Fruit fly (Drosophila melanogaster) whole organism, prepupa: ENCODE measurements around the gene Adss.

Experiments
- CG10631 ChIP-seq: fragments of 200-800 bp; sonication (Bioruptor generic); optimal IDR thresholded peaks from 2 replicates; lab custom pipeline; 2016; ENCODE audit warnings: missing biosample characterization, missing genetic modification characterization
- CG11294 ChIP-seq: fragments of 200-800 bp; sonication (Bioruptor generic); IDR thresholded peaks from 2 replicates; pipeline ENCODE4 v1.3.6; 2022; ENCODE audit warnings: missing biosample characterization, missing genetic modification characterization
- CG11902 ChIP-seq: fragments of 200-800 bp; sonication (Bioruptor generic); optimal IDR thresholded peaks from 3 replicates; lab custom pipeline; 2016; ENCODE audit warnings: missing biosample characterization, missing genetic modification characterization
- CG15336 ChIP-seq: fragments of 200-800 bp; sonication (Bioruptor generic); IDR thresholded peaks from 2 replicates; pipeline ENCODE4 v1.3.6; 2022; ENCODE audit warnings: missing biosample characterization, missing genetic modification characterization
- CG1621 ChIP-seq: fragments of 200-800 bp; sonication (Bioruptor generic); optimal IDR thresholded peaks from 3 replicates; lab custom pipeline; 2018; ENCODE audit warnings: missing biosample characterization, mild to moderate bottlenecking, missing genetic modification characterization
- CG16779 ChIP-seq: fragments of 200-800 bp; sonication (Bioruptor generic); optimal IDR thresholded peaks from 3 replicates; lab custom pipeline; 2017; ENCODE audit warnings: missing biosample characterization, mild to moderate bottlenecking, missing genetic modification characterization
- CG3032 ChIP-seq: fragments of 200-800 bp; optimal IDR thresholded peaks from 2 replicates; lab custom pipeline; 2019; ENCODE audit warnings: missing biosample characterization, mild to moderate bottlenecking, missing genetic modification characterization, moderate library complexity
- CG31627 ChIP-seq: fragments of 200-800 bp; sonication (Bioruptor generic); optimal IDR thresholded peaks from 3 replicates; lab custom pipeline; 2016; ENCODE audit warnings: missing biosample characterization, missing genetic modification characterization
- CG32006 ChIP-seq: fragments of 200-800 bp; sonication (Bioruptor generic); optimal IDR thresholded peaks from 3 replicates; lab custom pipeline; 2017; ENCODE audit warnings: missing biosample characterization, mild to moderate bottlenecking, missing genetic modification characterization
- CG34406 ChIP-seq: fragments of 200-800 bp; sonication (Bioruptor generic); optimal IDR thresholded peaks from 3 replicates; lab custom pipeline; 2016; ENCODE audit warnings: missing biosample characterization, missing genetic modification characterization
- CG4318 ChIP-seq: fragments of 200-800 bp; sonication (Bioruptor generic); optimal IDR thresholded peaks from 3 replicates; lab custom pipeline; 2017; ENCODE audit warnings: missing biosample characterization, mild to moderate bottlenecking, missing genetic modification characterization
- CG6276 ChIP-seq: fragments of 200-800 bp; sonication (Bioruptor generic); optimal IDR thresholded peaks from 2 replicates; lab custom pipeline; 2017; ENCODE audit warnings: missing biosample characterization, mild to moderate bottlenecking, missing genetic modification characterization
- CG6792 ChIP-seq: fragments of 200-800 bp; sonication (Bioruptor generic); optimal IDR thresholded peaks from 3 replicates; lab custom pipeline; 2016; ENCODE audit warnings: missing biosample characterization, missing genetic modification characterization
- CG6808 ChIP-seq: fragments of 200-800 bp; sonication (Bioruptor generic); optimal IDR thresholded peaks from 3 replicates; lab custom pipeline; 2017; ENCODE audit warnings: missing biosample characterization, missing genetic modification characterization, mild to moderate bottlenecking, moderate library complexity, missing genetic modification reagents
- CG6854 ChIP-seq: fragments of 200-800 bp; sonication (Bioruptor generic); optimal IDR thresholded peaks from 2 replicates; lab custom pipeline; 2017; ENCODE audit warnings: missing biosample characterization, mild to moderate bottlenecking, missing genetic modification characterization
- CG7368 ChIP-seq: fragments of 200-800 bp; sonication (Bioruptor generic); optimal IDR thresholded peaks from 3 replicates; lab custom pipeline; 2016; ENCODE audit warnings: missing biosample characterization, missing genetic modification characterization
- CG8119 ChIP-seq: fragments of 200-800 bp; sonication (Bioruptor generic); IDR thresholded peaks from 3 replicates; pipeline ENCODE4 v1.3.6; 2022; ENCODE audit warnings: missing biosample characterization, missing genetic modification characterization
- CG8632 ChIP-seq: fragments of 200-800 bp; sonication (Bioruptor generic); optimal IDR thresholded peaks from 3 replicates; lab custom pipeline; 2016; ENCODE audit warnings: missing biosample characterization, missing genetic modification characterization
- CG9139 ChIP-seq: fragments of 200-800 bp; sonication (Bioruptor generic); optimal IDR thresholded peaks from 3 replicates; lab custom pipeline; 2017; ENCODE audit warnings: missing biosample characterization, mild to moderate bottlenecking, missing genetic modification characterization
- Eip75B ChIP-seq: fragments of 200-800 bp; sonication (Bioruptor generic); optimal IDR thresholded peaks from 3 replicates; lab custom pipeline; 2016; ENCODE audit warnings: missing biosample characterization, missing genetic modification characterization
- Eip78C ChIP-seq: fragments of 200-800 bp; sonication (Bioruptor generic); peaks from one replicate; lab custom pipeline; 2016; ENCODE audit warnings: missing biosample characterization, missing genetic modification characterization
- Eip93F ChIP-seq: fragments of 200-800 bp; sonication (Bioruptor generic); optimal IDR thresholded peaks from 2 replicates; lab custom pipeline; 2016; ENCODE audit warnings: missing biosample characterization, mild to moderate bottlenecking, missing genetic modification characterization
- Ets21C ChIP-seq: fragments of 200-800 bp; sonication (Bioruptor generic); optimal IDR thresholded peaks from 3 replicates; lab custom pipeline; 2016; ENCODE audit warnings: missing biosample characterization, missing genetic modification characterization
- Ets96B ChIP-seq: fragments of 200-800 bp; optimal IDR thresholded peaks from 2 replicates; lab custom pipeline; 2019; ENCODE audit warnings: missing biosample characterization, mild to moderate bottlenecking, missing genetic modification characterization, moderate library complexity
- Gug ChIP-seq: fragments of 200-800 bp; sonication (Bioruptor generic); IDR thresholded peaks from 2 replicates; pipeline ENCODE4 v1.3.6; 2022; ENCODE audit warnings: missing biosample characterization, missing genetic modification characterization
- Hr39 ChIP-seq: fragments of 200-800 bp; sonication (Bioruptor generic); optimal IDR thresholded peaks from 2 replicates; lab custom pipeline; 2016; ENCODE audit warnings: missing biosample characterization, missing genetic modification characterization
- Hr4 ChIP-seq: fragments of 200-800 bp; sonication (Bioruptor generic); optimal IDR thresholded peaks from 3 replicates; lab custom pipeline; 2016; ENCODE audit warnings: missing biosample characterization, missing genetic modification characterization
- Met ChIP-seq: fragments of 200-800 bp; sonication (Bioruptor generic); optimal IDR thresholded peaks from 3 replicates; lab custom pipeline; 2016; ENCODE audit warnings: missing biosample characterization, missing genetic modification characterization
- OdsH ChIP-seq: fragments of 200-800 bp; sonication (Bioruptor generic); optimal IDR thresholded peaks from 3 replicates; lab custom pipeline; 2016; ENCODE audit warnings: missing biosample characterization, missing genetic modification characterization
- Smox ChIP-seq: fragments of 200-800 bp; sonication (Bioruptor generic); optimal IDR thresholded peaks from 3 replicates; lab custom pipeline; 2016; ENCODE audit warnings: missing biosample characterization, missing genetic modification characterization
- Sox102F ChIP-seq: fragments of 200-800 bp; sonication (Bioruptor generic); optimal IDR thresholded peaks from 2 replicates; lab custom pipeline; 2016; ENCODE audit warnings: missing biosample characterization, mild to moderate bottlenecking, missing genetic modification characterization
- Sox14 ChIP-seq: fragments of 200-800 bp; sonication (Bioruptor generic); optimal IDR thresholded peaks from 3 replicates; lab custom pipeline; 2016; ENCODE audit warnings: missing biosample characterization, missing genetic modification characterization
- Sox15 ChIP-seq: fragments of 200-800 bp; sonication (Bioruptor generic); optimal IDR thresholded peaks from 3 replicates; lab custom pipeline; 2016; ENCODE audit warnings: missing biosample characterization, missing genetic modification characterization
- achi ChIP-seq: fragments of 200-800 bp; sonication (Bioruptor generic); optimal IDR thresholded peaks from 3 replicates; lab custom pipeline; 2016; ENCODE audit warnings: missing biosample characterization, missing genetic modification characterization
- acj6 ChIP-seq: fragments of 200-800 bp; sonication (Bioruptor generic); optimal IDR thresholded peaks from 3 replicates; lab custom pipeline; 2016; ENCODE audit warnings: missing biosample characterization, missing genetic modification characterization
- dsx ChIP-seq: fragments of 200-800 bp; optimal IDR thresholded peaks from 3 replicates; lab custom pipeline; 2019; ENCODE audit warnings: missing biosample characterization, mild to moderate bottlenecking, missing genetic modification characterization, moderate library complexity; ENCODE audit not compliant: poor library complexity, severe bottlenecking
- eg ChIP-seq: fragments of 200-800 bp; sonication (Bioruptor generic); IDR thresholded peaks from 3 replicates; pipeline ENCODE4 v1.3.6; 2022; ENCODE audit warnings: missing biosample characterization, missing genetic modification characterization
- esn ChIP-seq: fragments of 200-800 bp; sonication (Bioruptor generic); optimal IDR thresholded peaks from 2 replicates; lab custom pipeline; 2016; ENCODE audit warnings: missing biosample characterization, mild to moderate bottlenecking, missing genetic modification characterization, moderate library complexity
- fkh ChIP-seq: fragments of 200-800 bp; sonication (Bioruptor generic); optimal IDR thresholded peaks from 3 replicates; lab custom pipeline; 2017; ENCODE audit warnings: missing biosample characterization, mild to moderate bottlenecking, missing genetic modification characterization, moderate library complexity
- lz ChIP-seq: fragments of 200-800 bp; sonication (Bioruptor generic); optimal IDR thresholded peaks from 3 replicates; lab custom pipeline; 2016; ENCODE audit warnings: missing biosample characterization, missing genetic modification characterization
- net ChIP-seq: fragments of 200-800 bp; sonication (Bioruptor generic); optimal IDR thresholded peaks from 3 replicates; lab custom pipeline; 2016; ENCODE audit warnings: missing biosample characterization, missing genetic modification characterization
- pdm3 ChIP-seq: fragments of 200-800 bp; sonication (Bioruptor generic); optimal IDR thresholded peaks from 3 replicates; lab custom pipeline; 2016; ENCODE audit warnings: missing biosample characterization, missing genetic modification characterization
- spab ChIP-seq: fragments of 200-800 bp; sonication (Bioruptor generic); optimal IDR thresholded peaks from 2 replicates; lab custom pipeline; 2017; ENCODE audit warnings: missing biosample characterization, mild to moderate bottlenecking, missing genetic modification characterization, missing genetic modification reagents
- ss ChIP-seq, 2 experiments: fragments of 200-800 bp; sonication (Bioruptor generic); optimal IDR thresholded peaks; 2 replicates in 1 of 2; 3 replicates in 1 of 2; lab custom pipeline; 2017 to 2018; ENCODE audit warnings: mild to moderate bottlenecking in 2 of 2, missing biosample characterization in 2 of 2, missing genetic modification characterization in 2 of 2, moderate library complexity in 1 of 2
- svp ChIP-seq: fragments of 200-800 bp; sonication (Bioruptor generic); peaks from one replicate; lab custom pipeline; 2016; ENCODE audit warnings: missing biosample characterization, missing genetic modification characterization
- topi ChIP-seq: fragments of 200-800 bp; sonication (Bioruptor generic); optimal IDR thresholded peaks from 3 replicates; lab custom pipeline; 2016; ENCODE audit warnings: missing biosample characterization, missing genetic modification characterization
- vri ChIP-seq: fragments of 200-800 bp; sonication (Bioruptor generic); optimal IDR thresholded peaks from 3 replicates; lab custom pipeline; 2016; ENCODE audit warnings: missing biosample characterization, mild to moderate bottlenecking, missing genetic modification characterization

The Adss gene

dm6 chr3R:20838787-20839186, 8.4 kb upstream of the Adss start:
- 0 out of 3 replicates have a peak, but pooled peaks have one; percentile 26 for TF ChIP-seq eg
- no peak for TF ChIP-seq CG11902 (GFP tag; lab: Kevin White, UChicago)

dm6 chr3R:20837242-20837664, 6.9 kb upstream of the Adss start:
- TF ChIP-seq esn (peak; percentile 4), vri (peak; percentile 64), CG7368 (GFP tag; lab: Kevin White, UChicago) (no peak), CG6792 (GFP tag; lab: Kevin White, UChicago) (no peak), Eip93F (GFP tag; lab: Kevin White, UChicago) (no peak), pdm3 (GFP tag; lab: Kevin White, UChicago) (no peak), Eip78C (GFP tag; lab: Kevin White, UChicago) (peak; percentile 67), spab (GFP tag; lab: Kevin White, UChicago) (no peak), dsx (no peak), svp (GFP tag; lab: Kevin White, UChicago) (peak; percentile 58), fkh (GFP tag; lab: Kevin White, UChicago) (peak; percentile 57), Sox102F (no peak), Eip75B (GFP tag; lab: Kevin White, UChicago) (no peak), CG11902 (GFP tag; lab: Kevin White, UChicago) (peak; percentile 52), CG8119 (GFP tag; lab: Robert Waterston, UW) (no peak)
- TF ChIP-seq, all 60 proteins: peak for 6

dm6 chr3R:20836257-20836856, 6.0 kb upstream of the Adss start:
- no peak for TF ChIP-seq Sox15 (GFP tag; lab: Kevin White, UChicago)
- TF ChIP-seq CG31627 (GFP tag; lab: Kevin White, UChicago): no peak
- TF ChIP-seq Eip78C (GFP tag; lab: Kevin White, UChicago): peak; percentile 81
- TF ChIP-seq CG4318: peak; percentile 58
- no peak for TF ChIP-seq Sox14
- TF ChIP-seq Ets96B (tag; lab: Kevin White, UChicago): no peak
- TF ChIP-seq OdsH (GFP tag; lab: Kevin White, UChicago): peak; percentile 44
- no peak for TF ChIP-seq Eip93F (GFP tag; lab: Kevin White, UChicago)
- TF ChIP-seq topi (GFP tag; lab: Kevin White, UChicago): peak; percentile 4
- TF ChIP-seq achi: peak; percentile 27
- no peak for TF ChIP-seq lz (GFP tag; lab: Kevin White, UChicago)
- no peak for TF ChIP-seq CG11294
- TF ChIP-seq spab (GFP tag; lab: Kevin White, UChicago): peak; percentile 13
- peak; percentile 27 for TF ChIP-seq CG34406 (GFP tag; lab: Kevin White, UChicago)
- TF ChIP-seq CG10631 (GFP tag; lab: Kevin White, UChicago): peak; percentile 43
- TF ChIP-seq Smox: no peak
- TF ChIP-seq CG16779: peak; percentile 27
- TF ChIP-seq Hr39 (GFP tag; lab: Kevin White, UChicago): no peak
- TF ChIP-seq CG3032 (tag; lab: Kevin White, UChicago): no peak
- TF ChIP-seq Hr4 (GFP tag; lab: Kevin White, UChicago): peak; percentile 49
- peak; percentile 37 for TF ChIP-seq acj6 (GFP tag; lab: Kevin White, UChicago)
- TF ChIP-seq vri: no peak
- no peak for TF ChIP-seq Ets21C (GFP tag; lab: Kevin White, UChicago)
- TF ChIP-seq CG1621 (tag; lab: Kevin White, UChicago): no peak
- no peak for TF ChIP-seq CG6808 (GFP tag; lab: Kevin White, UChicago)
- TF ChIP-seq dsx: no peak
- TF ChIP-seq Met (GFP tag; lab: Kevin White, UChicago): peak; percentile 8
- TF ChIP-seq CG8632 (GFP tag; lab: Kevin White, UChicago): no peak
- TF ChIP-seq CG6276 (GFP tag; lab: Kevin White, UChicago): peak; percentile 49
- TF ChIP-seq Sox102F: no peak
- no peak for TF ChIP-seq esn
- TF ChIP-seq pdm3 (GFP tag; lab: Kevin White, UChicago): peak; percentile 12
- peak; percentile 5 for TF ChIP-seq net (GFP tag; lab: Kevin White, UChicago)
- no peak for TF ChIP-seq CG6854 (GFP tag; lab: Kevin White, UChicago)
- no peak for TF ChIP-seq CG15336
- no peak for TF ChIP-seq ss (GFP tag; optimal IDR thresholded peaks at IDR 0.05; lab: Kevin White, UChicago)
- TF ChIP-seq CG32006 (GFP tag; lab: Kevin White, UChicago): peak; percentile 83
- TF ChIP-seq Gug (GFP tag; lab: Robert Waterston, UW): no peak
- no peak for TF ChIP-seq CG9139
